Fruit fly (Drosophila melanogaster): Measurements from ENCODE around the gene sl.

The sl gene

dm6 chrX:16333434-16334141, 16.5 kb upstream of the sl start, which contains the start of the genes CG9921 and Dsp1 (continued):
- no peak for TF ChIP-seq odd (GFP tag; optimal IDR thresholded peaks at IDR 0.05)
- no peak for TF ChIP-seq CG11456 (GFP tag; IDR thresholded peaks at IDR 0.05)
- no peak for TF ChIP-seq CG2202 (tag; optimal IDR thresholded peaks at IDR 0.05)
- no peak for TF ChIP-seq fd102C (GFP tag; optimal IDR thresholded peaks at IDR 0.05)
- TF ChIP-seq bbx (GFP tag; IDR thresholded peaks at IDR 0.05; ENCODE audit: partially characterized antibody): peak; percentile 56; the same call in 1 of the 2 replicates
- no peak for TF ChIP-seq Atf-2 (GFP tag; optimal IDR thresholded peaks at IDR 0.05)
- TF ChIP-seq lov (optimal IDR thresholded peaks at IDR 0.05): no peak
- TF ChIP-seq lov (GFP tag; IDR thresholded peaks at IDR 0.05): no peak
- TF ChIP-seq Max (GFP tag; optimal IDR thresholded peaks at IDR 0.05): no peak
- TF ChIP-seq klu (GFP tag; IDR thresholded peaks at IDR 0.05): no peak
- TF ChIP-seq YL-1 (GFP tag; optimal IDR thresholded peaks at IDR 0.05): no peak
- no peak for TF ChIP-seq CG7745 (tag; optimal IDR thresholded peaks at IDR 0.05)
- no peak for TF ChIP-seq CG12942 (GFP tag; optimal IDR thresholded peaks at IDR 0.05)
- no peak for TF ChIP-seq br (optimal IDR thresholded peaks at IDR 0.05)
- no peak for TF ChIP-seq CG7963 (GFP tag; IDR thresholded peaks at IDR 0.05; ENCODE audit: partially characterized antibody)
- TF ChIP-seq en (GFP tag; optimal IDR thresholded peaks at IDR 0.05): no peak
- no peak for TF ChIP-seq CG16779 (GFP tag; IDR thresholded peaks at IDR 0.05)
- no peak for TF ChIP-seq CG17361 (GFP tag; IDR thresholded peaks at IDR 0.05)
- TF ChIP-seq ap (GFP tag; IDR thresholded peaks at IDR 0.05): no peak
- TF ChIP-seq NfI (GFP tag; optimal IDR thresholded peaks at IDR 0.05): no peak
- TF ChIP-seq yki (optimal IDR thresholded peaks at IDR 0.05): peak; percentile 90
- TF ChIP-seq gfzf (GFP tag; optimal IDR thresholded peaks at IDR 0.05): no peak
- TF ChIP-seq Xbp1 (GFP tag; optimal IDR thresholded peaks at IDR 0.05): no peak
- TF ChIP-seq wek (GFP tag; optimal IDR thresholded peaks at IDR 0.05): peak; percentile 53
- no peak for TF ChIP-seq caup (GFP tag; optimal IDR thresholded peaks at IDR 0.05; ENCODE audit: severe bottlenecking)
- TF ChIP-seq E2f1 (GFP tag; IDR thresholded peaks at IDR 0.05): no peak
- TF ChIP-seq CG42726 (GFP tag; IDR thresholded peaks at IDR 0.05; ENCODE audit: partially characterized antibody): no peak
- no peak for TF ChIP-seq CG10147 (GFP tag; optimal IDR thresholded peaks at IDR 0.05)
- TF ChIP-seq CG8359 (GFP tag; optimal IDR thresholded peaks at IDR 0.05; ENCODE audit: borderline replicate concordance): no peak
- 0 out of 2 replicates have a peak, but pooled peaks have one; percentile 6 for TF ChIP-seq CG3847 (GFP tag; IDR thresholded peaks at IDR 0.05)
- no peak for TF ChIP-seq Side (GFP tag; optimal IDR thresholded peaks at IDR 0.05)
- TF ChIP-seq gce (GFP tag; IDR thresholded peaks at IDR 0.05): no peak
- TF ChIP-seq CG30020 (tag; optimal IDR thresholded peaks at IDR 0.05): peak; percentile 22
- no peak for TF ChIP-seq ftz-f1 (GFP tag; optimal IDR thresholded peaks at IDR 0.05)
- no peak for TF ChIP-seq CG18262 (tag; optimal IDR thresholded peaks at IDR 0.05)
- no peak for TF ChIP-seq CG14965 (GFP tag; optimal IDR thresholded peaks at IDR 0.05; ENCODE audit: borderline replicate concordance)
- no peak for TF ChIP-seq sd (tag; optimal IDR thresholded peaks at IDR 0.05)
- TF ChIP-seq CG32767 (GFP tag; IDR thresholded peaks at IDR 0.05): peak; percentile 90
- TF ChIP-seq Mrtf (GFP tag; IDR thresholded peaks at IDR 0.05): no peak
- TF ChIP-seq cg (GFP tag; optimal IDR thresholded peaks at IDR 0.05): peak; percentile 97
- no peak for TF ChIP-seq jigr1 (GFP tag; IDR thresholded peaks at IDR 0.05)
- peak; percentile 95 for TF ChIP-seq CG15479 (GFP tag; optimal IDR thresholded peaks at IDR 0.05)
- no peak for TF ChIP-seq sna (GFP tag; IDR thresholded peaks at IDR 0.05; ENCODE audit: partially characterized antibody)
- TF ChIP-seq Rx (GFP tag; IDR thresholded peaks at IDR 0.05): no peak
- no peak for TF ChIP-seq HmgD (GFP tag; optimal IDR thresholded peaks at IDR 0.05)
- TF ChIP-seq CG14441 (GFP tag; IDR thresholded peaks at IDR 0.05): no peak
- TF ChIP-seq CG14014 (GFP tag; IDR thresholded peaks at IDR 0.05): 0 out of 2 replicates have a peak, but pooled peaks have one; percentile 21
- no peak for TF ChIP-seq tx (GFP tag; optimal IDR thresholded peaks at IDR 0.05)
- no peak for TF ChIP-seq CG7928 (GFP tag; optimal IDR thresholded peaks at IDR 0.05)
- TF ChIP-seq Sry-δ (GFP tag; optimal IDR thresholded peaks at IDR 0.05): no peak
- TF ChIP-seq TFAM (GFP tag; optimal IDR thresholded peaks at IDR 0.05): no peak

Measured in whole organism, embryonic.